Fruit fly (Drosophila melanogaster): ENCODE results near the gene sina.

sina gene

dm6 chr3L:16892728-16893271 lies 39.2 kb downstream of the sina start:
- TF ChIP-seq CG8478 (optimal IDR thresholded peaks at IDR 0.05) (no peak), pan (optimal IDR thresholded peaks at IDR 0.05) (no peak), EcR (GFP tag; optimal IDR thresholded peaks at IDR 0.05) (no peak), usp (GFP tag; optimal IDR thresholded peaks at IDR 0.05) (no peak), psq (optimal IDR thresholded peaks at IDR 0.05) (no peak), Dll (optimal IDR thresholded peaks at IDR 0.05) (no peak)

- TF ChIP-seq pan (optimal IDR thresholded peaks at IDR 0.05), result no peak
- no peak for TF ChIP-seq CG8478 (optimal IDR thresholded peaks at IDR 0.05)
- TF ChIP-seq EcR (GFP tag; optimal IDR thresholded peaks at IDR 0.05), result no peak
- TF ChIP-seq psq (optimal IDR thresholded peaks at IDR 0.05), result no peak
- TF ChIP-seq Dll (optimal IDR thresholded peaks at IDR 0.05), result no peak
- TF ChIP-seq usp (GFP tag; optimal IDR thresholded peaks at IDR 0.05), result no peak
These were observed 40.1 kb downstream of the sina start for dm6 chr3L:16893647-16894046.

DNA sequence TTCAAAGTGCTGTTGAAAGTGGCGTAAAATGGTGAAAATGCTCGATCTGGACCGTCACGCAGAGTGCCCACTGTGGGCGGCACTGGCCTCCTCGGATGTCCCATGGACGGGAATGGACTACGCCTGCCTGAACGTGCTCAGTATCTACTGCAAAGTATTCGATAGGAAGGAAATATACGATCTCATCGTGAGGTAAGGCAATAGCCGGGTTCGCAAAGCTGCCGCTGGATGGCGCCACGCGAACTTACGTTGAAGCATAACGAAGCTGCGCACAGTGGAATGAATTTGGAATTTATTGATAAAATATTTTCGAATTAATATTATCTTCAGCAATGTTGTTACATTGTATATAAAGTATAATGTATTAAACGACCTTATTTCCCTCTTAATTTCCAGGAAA lies 42.9 kb downstream of the sina start:
- no peak for TF ChIP-seq CG8478 (optimal IDR thresholded peaks at IDR 0.05)
- no peak for TF ChIP-seq usp (GFP tag; optimal IDR thresholded peaks at IDR 0.05)
